Worm (Caenorhabditis elegans): ENCODE data around the gene D1005.10.

Gene D1005.10

ce11 chrX:1489574-1489973 is 3.6 kb upstream of the D1005.10 start:
- no peak for TF ChIP-seq pag-3 (tag; optimal IDR thresholded peaks at IDR 0.05; ENCODE audit: borderline replicate concordance, insufficient read depth)

ce11 chrX:1488775-1489174 is 2.8 kb upstream of the D1005.10 start:
- TF ChIP-seq pag-3 (tag; optimal IDR thresholded peaks at IDR 0.05; ENCODE audit: borderline replicate concordance, insufficient read depth), result no peak
- TF ChIP-seq nhr-19 (GFP tag; conservative IDR thresholded peaks at IDR 0.05), result 0 out of 2 replicates have a peak, but pooled peaks have one; percentile 5

DNA sequence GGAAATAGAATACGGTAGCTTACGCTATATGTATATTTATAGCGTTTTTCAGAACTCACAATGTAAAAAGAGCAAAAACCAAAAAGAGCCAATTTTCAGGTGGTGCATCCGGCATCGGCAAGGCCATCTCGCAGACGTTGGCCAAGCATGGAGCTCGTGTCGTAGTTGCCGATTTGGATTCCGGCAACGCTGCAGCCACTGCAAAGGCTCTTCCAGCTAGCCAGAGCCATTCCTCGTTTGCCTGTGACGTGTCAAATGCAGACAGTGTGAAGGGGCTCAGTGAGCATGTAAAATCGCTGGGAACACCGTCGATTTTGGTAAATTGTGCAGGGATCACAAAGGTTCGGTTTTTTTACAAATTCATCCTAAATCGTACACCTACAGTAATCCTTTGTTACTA is 1.1 kb upstream of the D1005.10 start:
- TF ChIP-seq tlp-1 (tag; optimal IDR thresholded peaks at IDR 0.05) (no peak), mdl-1 (tag; optimal IDR thresholded peaks at IDR 0.05) (no peak), unc-30 (tag; optimal IDR thresholded peaks at IDR 0.05) (no peak), nhr-11 (tag; optimal IDR thresholded peaks at IDR 0.05) (no peak), lin-15B (tag; optimal IDR thresholded peaks at IDR 0.05) (no peak), Y116A8C.19 (tag; optimal IDR thresholded peaks at IDR 0.05; ENCODE audit: borderline replicate concordance) (no peak)

DNA sequence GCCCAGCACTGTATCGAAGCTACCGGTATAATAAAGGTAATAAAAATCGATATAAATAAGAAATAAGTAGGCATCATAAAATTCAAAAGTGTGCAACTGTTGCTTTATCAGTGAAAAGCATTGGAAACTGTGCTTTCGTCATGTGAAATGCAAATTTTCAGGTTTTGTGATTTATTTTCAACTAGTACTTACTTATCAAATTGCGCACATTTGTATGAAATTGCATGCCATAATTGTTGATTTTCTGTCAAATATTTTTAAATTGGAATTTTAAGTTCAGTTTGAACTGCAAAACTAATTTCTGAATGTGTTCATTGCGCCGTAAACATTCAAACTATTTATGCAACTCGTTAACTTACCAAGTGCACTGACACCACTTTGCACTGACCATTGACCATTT is 267 bp downstream of the D1005.10 start, which contains the start of gene D1005.4:
Gene D1005.4 (minus strand): TSS at position 101 of the 400 bp plus-strand sequence.
- TF ChIP-seq ztf-11 (tag; optimal IDR thresholded peaks at IDR 0.05) (no peak), mdl-1 (tag; optimal IDR thresholded peaks at IDR 0.05) (no peak), fkh-4 (tag; optimal IDR thresholded peaks at IDR 0.05; ENCODE audit: borderline replicate concordance) (no peak)

ce11 chrX:1483229-1483628 is 2.8 kb downstream of the D1005.10 start:
- TF ChIP-seq pag-3 (tag; optimal IDR thresholded peaks at IDR 0.05; ENCODE audit: borderline replicate concordance, insufficient read depth) (no peak), ztf-11 (tag; optimal IDR thresholded peaks at IDR 0.05) (no peak), ztf-4 (tag; optimal IDR thresholded peaks at IDR 0.05) (no peak), lin-14 (GFP tag; optimal IDR thresholded peaks at IDR 0.05) (no peak), hlh-4 (tag; optimal IDR thresholded peaks at IDR 0.05) (no peak), ceh-63 (GFP tag; optimal IDR thresholded peaks at IDR 0.05) (no peak), nhr-77 (tag; optimal IDR thresholded peaks at IDR 0.05) (no peak), lin-15B (tag; optimal IDR thresholded peaks at IDR 0.05) (no peak), nhr-85 (tag) (no peak), C34B4.2 (tag; optimal IDR thresholded peaks at IDR 0.05) (no peak), sup-37 (GFP tag; optimal IDR thresholded peaks at IDR 0.05) (no peak), unc-98 (GFP tag; IDR thresholded peaks at IDR 0.05) (no peak), mef-2 (tag; optimal IDR thresholded peaks at IDR 0.05) (no peak), egl-13 (tag; optimal IDR thresholded peaks at IDR 0.05) (no peak)

DNA sequence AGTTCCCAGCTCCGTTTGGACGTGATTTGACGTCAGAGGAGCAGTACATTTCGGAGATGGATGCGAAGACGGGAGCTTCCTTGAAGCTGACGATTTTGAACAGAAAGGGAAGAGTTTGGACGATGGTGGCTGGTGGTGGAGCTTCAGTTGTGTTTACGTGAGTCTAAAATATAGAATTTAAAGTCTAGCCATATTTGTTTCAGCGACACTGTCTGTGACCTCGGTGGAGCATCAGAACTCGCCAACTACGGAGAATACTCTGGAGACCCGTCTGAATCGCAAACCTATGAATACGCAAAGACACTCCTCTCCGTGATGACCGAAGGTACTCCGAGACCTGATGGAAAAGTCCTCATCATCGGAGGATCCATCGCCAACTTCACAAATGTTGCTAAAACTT is 5.4 kb downstream of the D1005.10 start:
- no peak for TF ChIP-seq lin-14 (GFP tag; optimal IDR thresholded peaks at IDR 0.05)
- no peak for TF ChIP-seq efl-1 (optimal IDR thresholded peaks at IDR 0.05)
- TF ChIP-seq efl-1 (GFP tag; optimal IDR thresholded peaks at IDR 0.05 in 1 of 2), result peak in 1 of 2 experiments; percentile 75

ce11 chrX:1479637-1480036 is 6.3 kb downstream of the D1005.10 start:
- no peak for TF ChIP-seq alr-1 (tag; optimal IDR thresholded peaks at IDR 0.05; ENCODE audit: borderline replicate concordance)
- TF ChIP-seq elt-2 (tag; optimal IDR thresholded peaks at IDR 0.05), result peak; percentile 3
- peak; percentile 20 for TF ChIP-seq nhr-71 (tag; optimal IDR thresholded peaks at IDR 0.05)
- TF ChIP-seq ceh-88 (GFP tag; IDR thresholded peaks at IDR 0.05), result peak; percentile 3; the same call in 1 of the 2 replicates
- peak; percentile 23 for TF ChIP-seq rnt-1 (tag; optimal IDR thresholded peaks at IDR 0.05)

ce11 chrX:1479190-1479589 is 6.8 kb downstream of the D1005.10 start, which contains the start of gene acly-1:
Gene acly-1, plus strand, starts transcription at chrX:1479542.
- TF ChIP-seq zip-4 (GFP tag; optimal IDR thresholded peaks at IDR 0.05) (peak; percentile 16), lin-14 (GFP tag; optimal IDR thresholded peaks at IDR 0.05) (peak; percentile 38), ztf-11 (tag; optimal IDR thresholded peaks at IDR 0.05) (no peak), ceh-88 (GFP tag; IDR thresholded peaks at IDR 0.05) (0 out of 2 replicates have a peak, but pooled peaks have one; percentile 11), ceh-63 (GFP tag; optimal IDR thresholded peaks at IDR 0.05) (no peak), efl-1 (optimal IDR thresholded peaks at IDR 0.05) (no peak), efl-1 (GFP tag; optimal IDR thresholded peaks at IDR 0.05 in 1 of 2) (peak in 1 of 2 experiments; percentile 21), ztf-4 (tag; optimal IDR thresholded peaks at IDR 0.05) (no peak), mep-1 (tag; optimal IDR thresholded peaks at IDR 0.05) (no peak), pag-3 (tag; optimal IDR thresholded peaks at IDR 0.05; ENCODE audit: borderline replicate concordance, insufficient read depth) (no peak), hlh-17 (GFP tag; optimal IDR thresholded peaks at IDR 0.05; ENCODE audit: borderline replicate concordance) (no peak), skn-1 (tag; optimal IDR thresholded peaks at IDR 0.05) (peak; percentile 77), sox-4 (tag; optimal IDR thresholded peaks at IDR 0.05) (no peak), unc-86 (tag; optimal IDR thresholded peaks at IDR 0.05) (no peak), egl-27 (tag; optimal IDR thresholded peaks at IDR 0.05) (no peak), mef-2 (tag; optimal IDR thresholded peaks at IDR 0.05) (no peak), nhr-28 (tag; optimal IDR thresholded peaks at IDR 0.05) (no peak), elt-2 (tag; optimal IDR thresholded peaks at IDR 0.05) (no peak), ceh-90 (tag; optimal IDR thresholded peaks at IDR 0.05) (no peak)
